Fruit fly (Drosophila melanogaster) whole organism, wandering third instar larva: ENCODE results near the gene CG33510.
A peak's percentile ranks its signal among the peaks of the same experiment; 100 is the strongest.

ENCODE experiments used
- Abd-B ChIP-seq: fragments of >200 bp; optimal IDR thresholded peaks from 2 replicates; lab custom pipeline; 2017; ENCODE audit warnings: missing biosample characterization, missing genetic modification characterization
- CG32264 ChIP-seq: fragments of 200-800 bp; sonication (Bioruptor generic); optimal IDR thresholded peaks from 2 replicates; lab custom pipeline; 2016; ENCODE audit warnings: missing biosample characterization, missing genetic modification characterization
- CG9705 ChIP-seq: fragments of 200-800 bp; sonication (Bioruptor generic); optimal IDR thresholded peaks from 2 replicates; lab custom pipeline; 2018; ENCODE audit warnings: missing biosample characterization, mild to moderate bottlenecking, missing genetic modification characterization
- CrebA ChIP-seq: fragments of 200-800 bp; sonication (Bioruptor generic); optimal IDR thresholded peaks from 2 replicates; lab custom pipeline; 2016; ENCODE audit warnings: missing biosample characterization, mild to moderate bottlenecking, missing genetic modification characterization, borderline replicate concordance
- Dfd ChIP-seq: fragments of >200 bp; optimal IDR thresholded peaks from 2 replicates; lab custom pipeline; 2017; ENCODE audit warnings: missing biosample characterization, missing genetic modification characterization
- Dif ChIP-seq: fragments of 200-275, 200-300 bp; sonication (Bioruptor generic); optimal IDR thresholded peaks from 2 replicates; lab custom pipeline; 2018; ENCODE audit warnings: missing biosample characterization, missing genetic modification characterization; ENCODE audit not compliant: partially characterized antibody
- GATAd ChIP-seq: sonication (Bioruptor generic); optimal IDR thresholded peaks from 2 replicates; lab custom pipeline; 2016; ENCODE audit warnings: missing biosample characterization, missing genetic modification characterization
- HLH106 ChIP-seq: fragments of 200-800 bp; optimal IDR thresholded peaks from 3 replicates; lab custom pipeline; 2019; ENCODE audit warnings: missing biosample characterization, mild to moderate bottlenecking, missing genetic modification characterization, moderate library complexity
- Hnf4 ChIP-seq: fragments of 200-800 bp; sonication (Bioruptor generic); optimal IDR thresholded peaks from 2 replicates; lab custom pipeline; 2016; ENCODE audit warnings: missing biosample characterization, mild to moderate bottlenecking, missing genetic modification characterization
- Hr78 ChIP-seq: fragments of >200 bp; optimal IDR thresholded peaks from 2 replicates; lab custom pipeline; 2017; ENCODE audit warnings: missing biosample characterization, missing genetic modification characterization
- Hr83 ChIP-seq: fragments of 200-300 bp; sonication (Bioruptor generic); optimal IDR thresholded peaks from 2 replicates; lab custom pipeline; 2016; ENCODE audit warnings: missing biosample characterization, mild to moderate bottlenecking, missing genetic modification characterization, moderate library complexity; ENCODE audit not compliant: poor library complexity, severe bottlenecking
- Jra ChIP-seq: sonication (Bioruptor generic); optimal IDR thresholded peaks from 2 replicates; lab custom pipeline; 2016; ENCODE audit warnings: missing biosample characterization, missing genetic modification characterization
- Mio ChIP-seq: sonication (Bioruptor generic); optimal IDR thresholded peaks from 2 replicates; lab custom pipeline; 2016; ENCODE audit warnings: missing biosample characterization, missing genetic modification characterization
- Myc ChIP-seq: fragments of >200 bp; optimal IDR thresholded peaks from 2 replicates; lab custom pipeline; 2017
- N ChIP-seq: fragments of >200 bp; optimal IDR thresholded peaks from 2 replicates; lab custom pipeline; 2018; ENCODE audit warnings: missing biosample characterization, missing external identifiers, missing genetic modification characterization
- OdsH ChIP-seq: fragments of 200-800 bp; sonication (Bioruptor generic); optimal IDR thresholded peaks from 2 replicates; lab custom pipeline; 2016; ENCODE audit warnings: missing biosample characterization, mild to moderate bottlenecking, missing genetic modification characterization
- Rel ChIP-seq, 2 experiments: fragments of 200-800 bp; sonication (Bioruptor generic) in 1 of 2; optimal IDR thresholded peaks; 2 replicates in 1 of 2; 3 replicates in 1 of 2; lab custom pipeline; 2016 to 2019; ENCODE audit warnings: mild to moderate bottlenecking in 2 of 2, missing biosample characterization in 2 of 2, missing genetic modification characterization in 2 of 2, moderate library complexity in 1 of 2
- Sp1 ChIP-seq: fragments of 200-800 bp; sonication (Bioruptor generic); optimal IDR thresholded peaks from 3 replicates; lab custom pipeline; 2019; ENCODE audit warnings: missing biosample characterization, mild to moderate bottlenecking, missing genetic modification characterization, moderate library complexity
- Vsx2 ChIP-seq: fragments of 200-300, 225-300 bp; sonication (Bioruptor generic); optimal IDR thresholded peaks from 2 replicates; lab custom pipeline; 2018; ENCODE audit warnings: missing biosample characterization, missing genetic modification characterization; ENCODE audit not compliant: partially characterized antibody
- br ChIP-seq: fragments of 200-800 bp; sonication (Bioruptor generic); optimal IDR thresholded peaks from 2 replicates; lab custom pipeline; 2016; ENCODE audit warnings: missing biosample characterization, missing genetic modification characterization
- brk ChIP-seq: fragments of 200-800 bp; sonication (Bioruptor generic); optimal IDR thresholded peaks from 2 replicates; lab custom pipeline; 2016; ENCODE audit warnings: missing biosample characterization, mild to moderate bottlenecking, missing genetic modification characterization
- dl ChIP-seq, 2 experiments: fragments of 175-275, 200-275 bp in 1 of 2; fragments of 200-275 bp in 1 of 2; sonication (Bioruptor generic); optimal IDR thresholded peaks; lab custom pipeline; 2018; ENCODE audit warnings: mild to moderate bottlenecking in 2 of 2, missing biosample characterization in 2 of 2, missing genetic modification characterization in 2 of 2, moderate library complexity in 2 of 2; ENCODE audit not compliant: partially characterized antibody in 2 of 2, insufficient read depth in 1 of 2
- dmrt93B ChIP-seq: fragments of 200-800 bp; sonication (Bioruptor generic); optimal IDR thresholded peaks from 2 replicates; lab custom pipeline; 2018; ENCODE audit warnings: missing biosample characterization, mild to moderate bottlenecking, missing genetic modification characterization
- dsf ChIP-seq: sonication (Bioruptor generic); optimal IDR thresholded peaks from 2 replicates; lab custom pipeline; 2016; ENCODE audit warnings: missing biosample characterization, missing genetic modification characterization, borderline replicate concordance
- ey ChIP-seq: fragments of 200-800 bp; sonication (Bioruptor generic); optimal IDR thresholded peaks from 2 replicates; lab custom pipeline; 2016; ENCODE audit warnings: missing biosample characterization, missing genetic modification characterization
- foxo ChIP-seq, 2 experiments: fragments of 200-800 bp; sonication (Bioruptor generic); optimal IDR thresholded peaks; 2 replicates in 1 of 2; 3 replicates in 1 of 2; lab custom pipeline; 2016 to 2017; ENCODE audit warnings: missing biosample characterization in 2 of 2, missing genetic modification characterization in 2 of 2
- fru ChIP-seq: fragments of 200-800 bp; sonication (Bioruptor generic); optimal IDR thresholded peaks from 3 replicates; lab custom pipeline; 2016; ENCODE audit warnings: missing biosample characterization, mild to moderate bottlenecking, missing genetic modification characterization
- h ChIP-seq: fragments of 200-800 bp; sonication (Bioruptor generic); optimal IDR thresholded peaks from 3 replicates; lab custom pipeline; 2016; ENCODE audit warnings: missing biosample characterization, mild to moderate bottlenecking, missing genetic modification characterization
- jim ChIP-seq: fragments of 175-275, 200-325 bp; sonication (Bioruptor generic); optimal IDR thresholded peaks from 2 replicates; lab custom pipeline; 2016; ENCODE audit warnings: missing biosample characterization, mild to moderate bottlenecking, missing genetic modification characterization
- lola ChIP-seq: fragments of >200 bp; optimal IDR thresholded peaks from 2 replicates; lab custom pipeline; 2017; ENCODE audit warnings: missing biosample characterization, missing genetic modification characterization
- pan ChIP-seq: fragments of >200 bp; optimal IDR thresholded peaks from 2 replicates; lab custom pipeline; 2017
- psq ChIP-seq: fragments of 200-800 bp; sonication (Bioruptor generic); optimal IDR thresholded peaks from 3 replicates; lab custom pipeline; 2017; ENCODE audit warnings: missing biosample characterization, mild to moderate bottlenecking, missing genetic modification characterization, moderate library complexity
- rgr ChIP-seq: fragments of 200-800 bp; sonication (Bioruptor generic); optimal IDR thresholded peaks from 3 replicates; lab custom pipeline; 2016; ENCODE audit warnings: missing biosample characterization, mild to moderate bottlenecking, missing genetic modification characterization
- sage ChIP-seq: fragments of 200-800 bp; sonication (Bioruptor generic); optimal IDR thresholded peaks from 2 replicates; lab custom pipeline; 2016; ENCODE audit warnings: missing biosample characterization, mild to moderate bottlenecking, missing genetic modification characterization
- sv ChIP-seq: fragments of 200-800 bp; sonication (Bioruptor generic); optimal IDR thresholded peaks from 3 replicates; lab custom pipeline; 2016; ENCODE audit warnings: missing biosample characterization, missing genetic modification characterization
- tai ChIP-seq: sonication (Bioruptor generic); optimal IDR thresholded peaks from 2 replicates; lab custom pipeline; 2016; ENCODE audit warnings: missing biosample characterization, missing genetic modification characterization
- usp ChIP-seq: fragments of >200 bp; optimal IDR thresholded peaks from 2 replicates; lab custom pipeline; 2017; ENCODE audit warnings: missing biosample characterization, missing genetic modification characterization
- woc ChIP-seq: sonication (Bioruptor generic); optimal IDR thresholded peaks from 2 replicates; lab custom pipeline; 2016; ENCODE audit warnings: missing biosample characterization, mild to moderate bottlenecking, missing genetic modification characterization

Gene CG33510

DNA sequence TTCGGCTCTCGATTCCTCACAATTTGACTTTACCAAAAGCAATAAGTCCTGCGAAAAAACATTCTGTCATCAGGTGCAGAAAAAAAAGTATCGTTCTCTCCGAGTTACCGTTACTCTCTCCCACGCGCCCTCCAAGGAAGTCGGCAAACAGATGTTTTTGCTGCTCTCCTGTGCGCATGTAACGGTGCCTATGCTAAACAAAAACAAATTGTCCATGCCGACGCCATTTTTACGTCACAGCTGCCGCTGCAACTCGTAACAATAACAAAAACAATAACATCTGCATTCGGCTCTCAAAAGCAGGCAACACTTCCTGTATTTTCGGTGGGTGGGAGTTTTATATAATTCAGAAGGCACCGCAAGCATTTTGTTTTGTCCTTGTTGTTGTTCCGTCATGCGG, 21.0 kb upstream of the CG33510 start:
- TF ChIP-seq sage (no peak), Vsx2 (GFP tag; lab: Kevin White, UChicago) (no peak), CrebA (GFP tag; lab: Kevin White, UChicago) (no peak), tai (no peak), brk (no peak), ey (no peak), Rel (GFP tag; optimal IDR thresholded peaks at IDR 0.05; lab: Kevin White, UChicago) (no peak), Rel (tag; optimal IDR thresholded peaks at IDR 0.05; lab: Kevin White, UChicago) (no peak), dmrt93B (GFP tag; lab: Kevin White, UChicago) (no peak), Jra (no peak), HLH106 (no peak), psq (GFP tag; lab: Kevin White, UChicago) (no peak)

- TF ChIP-seq h (no peak), OdsH (no peak), fru (GFP tag; lab: Kevin White, UChicago) (no peak), rgr (GFP tag; lab: Kevin White, UChicago) (no peak), Dfd (GFP tag; lab: Kevin White, UChicago) (no peak), ey (no peak), Vsx2 (GFP tag; lab: Kevin White, UChicago) (no peak), brk (no peak), CrebA (GFP tag; lab: Kevin White, UChicago) (no peak), HLH106 (no peak)
These were observed 20.2 kb upstream of the CG33510 start, which contains the start of the genes CG46307 and Nhe2 for dm6 chr2L:21104326-21104725. Gene CG46307 (plus strand): TSS chr2L:21104568. Gene Nhe2 (plus strand): TSS chr2L:21104568.

- TF ChIP-seq Dif (no peak), HLH106 (no peak), woc (GFP tag; lab: Kevin White, UChicago) (peak; percentile 40), Dfd (GFP tag; lab: Kevin White, UChicago) (no peak), Mio (GFP tag; lab: Kevin White, UChicago) (no peak), sv (GFP tag; lab: Kevin White, UChicago) (no peak), Rel (GFP tag; optimal IDR thresholded peaks at IDR 0.05; lab: Kevin White, UChicago) (no peak), Rel (tag; optimal IDR thresholded peaks at IDR 0.05; lab: Kevin White, UChicago) (peak; percentile 81), psq (GFP tag; lab: Kevin White, UChicago) (no peak), Jra (no peak), brk (peak; percentile 27), CG32264 (GFP tag; lab: Kevin White, UChicago) (no peak), Abd-B (no peak), Hr83 (GFP tag; lab: Kevin White, UChicago) (no peak), rgr (GFP tag; lab: Kevin White, UChicago) (no peak), CG9705 (GFP tag; lab: Kevin White, UChicago) (no peak), CrebA (GFP tag; lab: Kevin White, UChicago) (no peak), fru (GFP tag; lab: Kevin White, UChicago) (no peak), Sp1 (GFP tag; lab: Kevin White, UChicago) (no peak), usp (no peak), dsf (GFP tag; lab: Kevin White, UChicago) (no peak), dmrt93B (GFP tag; lab: Kevin White, UChicago) (no peak), lola (GFP tag; lab: Kevin White, UChicago) (no peak), tai (peak; percentile 57), sage (no peak), OdsH (peak; percentile 6), foxo (GFP tag; optimal IDR thresholded peaks at IDR 0.05; lab: Kevin White, UChicago) (peak in 1 of 2 experiments; percentile 38), h (no peak), dl (GFP tag; optimal IDR thresholded peaks at IDR 0.05; lab: Kevin White, UChicago; ENCODE audit: insufficient read depth in 1 of 2, partially characterized antibody in 2 of 2) (no peak), GATAd (GFP tag; lab: Kevin White, UChicago) (no peak), N (GFP tag; lab: Kevin White, UChicago) (no peak), jim (no peak), pan (lab: Kevin White, UChicago) (no peak), Myc (peak; percentile 21), Hr78 (GFP tag; lab: Kevin White, UChicago) (no peak), br (no peak), Hnf4 (peak; percentile 24), Vsx2 (GFP tag; lab: Kevin White, UChicago) (no peak), ey (peak; percentile 13)
These were observed 18.4 kb upstream of the CG33510 start, which contains the start of gene CG9257 for dm6 chr2L:21102399-21103108. Gene CG9257 (plus strand): TSS chr2L:21102743.
